Worm (Caenorhabditis elegans): Measurements from ENCODE around the gene BE10.3.
A peak's percentile ranks its signal among the peaks of the same experiment; 100 is the strongest.

The BE10.3 gene

DNA sequence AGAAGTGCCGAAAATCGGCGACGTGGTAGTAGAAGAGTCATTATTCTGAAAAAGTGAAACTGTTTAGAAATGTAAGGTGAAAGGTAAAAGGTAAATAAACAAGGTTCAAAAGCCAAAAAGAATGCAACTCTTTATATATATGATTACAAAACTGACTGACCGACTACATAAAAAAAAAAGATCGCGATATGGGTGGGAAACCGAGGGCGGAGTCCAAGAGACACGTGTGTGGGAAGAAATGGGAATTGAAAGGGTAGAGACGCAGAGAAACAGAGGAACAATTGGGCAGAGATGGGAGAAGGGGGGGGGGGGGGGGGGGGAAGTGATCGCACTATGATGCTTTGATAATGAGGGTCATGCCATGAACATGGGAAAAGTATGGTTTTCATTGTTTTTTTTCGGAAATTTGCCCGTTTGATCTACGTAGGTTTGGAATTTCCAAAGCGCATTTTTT is 31.1 kb downstream of the BE10.3 start, which contains the start of gene Y37D8A.4:
Gene Y37D8A.4, minus strand, starts transcription at position 51 of the 454 bp plus-strand sequence.
- TF ChIP-seq ceh-8 (GFP tag; optimal IDR thresholded peaks at IDR 0.05) (no peak), rnt-1 (tag; optimal IDR thresholded peaks at IDR 0.05) (no peak), grh-1 (GFP tag; IDR thresholded peaks at IDR 0.05) (no peak), egl-13 (tag; optimal IDR thresholded peaks at IDR 0.05) (no peak), skn-1 (tag; optimal IDR thresholded peaks at IDR 0.05) (no peak), unc-30 (tag; optimal IDR thresholded peaks at IDR 0.05) (no peak), lsy-2 (tag; optimal IDR thresholded peaks at IDR 0.05) (peak; percentile 12 to 13), zag-1 (tag; optimal IDR thresholded peaks at IDR 0.05) (no peak), tbx-2 (tag; optimal IDR thresholded peaks at IDR 0.05) (no peak), ceh-82 (tag; optimal IDR thresholded peaks at IDR 0.05) (no peak), dsc-1 (tag; optimal IDR thresholded peaks at IDR 0.05) (no peak), irx-1 (tag; optimal IDR thresholded peaks at IDR 0.05) (no peak), egl-27 (tag; optimal IDR thresholded peaks at IDR 0.05) (no peak), ceh-88 (GFP tag; IDR thresholded peaks at IDR 0.05) (no peak), unc-98 (GFP tag; IDR thresholded peaks at IDR 0.05) (no peak), mef-2 (tag; optimal IDR thresholded peaks at IDR 0.05) (no peak), sup-37 (GFP tag; optimal IDR thresholded peaks at IDR 0.05) (no peak), aly-2 (tag; optimal IDR thresholded peaks at IDR 0.05) (no peak), lin-35 (GFP tag; optimal IDR thresholded peaks at IDR 0.05) (peak in 1 of 2 experiments; percentile 49), nhr-77 (tag; optimal IDR thresholded peaks at IDR 0.05) (no peak), unc-130 (tag; optimal IDR thresholded peaks at IDR 0.05) (peak; percentile 28), fkh-8 (tag; optimal IDR thresholded peaks at IDR 0.05) (no peak), nhr-237 (tag; optimal IDR thresholded peaks at IDR 0.05) (no peak), zip-4 (GFP tag; optimal IDR thresholded peaks at IDR 0.05) (no peak), pqm-1 (tag; optimal IDR thresholded peaks at IDR 0.05) (no peak), nhr-84 (tag; optimal IDR thresholded peaks at IDR 0.05) (no peak), fkh-4 (tag; optimal IDR thresholded peaks at IDR 0.05; ENCODE audit: borderline replicate concordance) (no peak), C34B4.2 (tag; optimal IDR thresholded peaks at IDR 0.05) (no peak), aha-1 (tag; optimal IDR thresholded peaks at IDR 0.05) (no peak), xbp-1 (tag; optimal IDR thresholded peaks at IDR 0.05) (no peak), nhr-90 (tag; optimal IDR thresholded peaks at IDR 0.05; ENCODE audit: poor library complexity) (no peak), lin-39 (tag; optimal IDR thresholded peaks at IDR 0.05) (no peak), C04F5.9 (tag; optimal IDR thresholded peaks at IDR 0.05) (no peak), hlh-4 (tag; optimal IDR thresholded peaks at IDR 0.05) (no peak), pax-3 (tag; optimal IDR thresholded peaks at IDR 0.05) (peak; percentile 31), elt-3 (tag; optimal IDR thresholded peaks at IDR 0.05) (peak in 1 of 6 experiments; percentile 41), ceh-63 (GFP tag; optimal IDR thresholded peaks at IDR 0.05) (no peak), C16A3.4 (tag; optimal IDR thresholded peaks at IDR 0.05) (no peak), swsn-7 (tag; optimal IDR thresholded peaks at IDR 0.05) (no peak), efl-1 (optimal IDR thresholded peaks at IDR 0.05) (no peak), efl-1 (GFP tag; optimal IDR thresholded peaks at IDR 0.05 in 1 of 2) (no peak), nhr-47 (tag; optimal IDR thresholded peaks at IDR 0.05) (no peak), sox-4 (tag; optimal IDR thresholded peaks at IDR 0.05) (no peak), jun-1 (tag; optimal IDR thresholded peaks at IDR 0.05) (no peak), pag-3 (tag; optimal IDR thresholded peaks at IDR 0.05; ENCODE audit: borderline replicate concordance, insufficient read depth) (no peak), snu-23 (GFP tag; optimal IDR thresholded peaks at IDR 0.05) (peak; percentile 14), fos-1 (tag; optimal IDR thresholded peaks at IDR 0.05) (no peak), lin-14 (GFP tag; optimal IDR thresholded peaks at IDR 0.05) (peak; percentile 85), mep-1 (tag; optimal IDR thresholded peaks at IDR 0.05) (no peak), hlh-17 (GFP tag; optimal IDR thresholded peaks at IDR 0.05; ENCODE audit: borderline replicate concordance) (no peak), nhr-76 (tag; optimal IDR thresholded peaks at IDR 0.05) (no peak), mab-9 (GFP tag; IDR thresholded peaks at IDR 0.05) (no peak), nhr-12 (tag; optimal IDR thresholded peaks at IDR 0.05) (no peak), nhr-71 (tag; optimal IDR thresholded peaks at IDR 0.05) (peak; percentile 38)
